Fruit fly (Drosophila melanogaster) whole organism, embryonic: Measurements from ENCODE around the gene ple.

ENCODE experiments used
- Atf3 ChIP-seq: fragments of 200-800 bp; sonication (Bioruptor generic); optimal IDR thresholded peaks from 3 replicates; lab custom pipeline; 2016; ENCODE audit warnings: missing biosample characterization, missing genetic modification characterization
- Bgb ChIP-seq: fragments of 200-800 bp; sonication (Bioruptor generic); IDR thresholded peaks from 2 replicates; pipeline ENCODE4 v1.3.6; 2022; ENCODE audit warnings: missing biosample characterization, missing genetic modification characterization; ENCODE audit not compliant: partially characterized antibody
- CG11456 ChIP-seq: fragments of 200-800 bp; sonication (Bioruptor generic); IDR thresholded peaks from 3 replicates; pipeline ENCODE4 v1.3.6; 2022; ENCODE audit warnings: missing biosample characterization, missing genetic modification characterization
- CG12104 ChIP-seq: fragments of 200-800 bp; sonication (Bioruptor generic); optimal IDR thresholded peaks from 3 replicates; lab custom pipeline; 2016; ENCODE audit warnings: missing biosample characterization, missing genetic modification characterization
- CG17186 ChIP-seq: fragments of 200-800 bp; sonication (Bioruptor generic); optimal IDR thresholded peaks from 3 replicates; lab custom pipeline; 2017; ENCODE audit warnings: missing biosample characterization, missing genetic modification reagents, missing genetic modification characterization
- CG17359 ChIP-seq: fragments of 200-800 bp; sonication (Bioruptor generic); optimal IDR thresholded peaks from 3 replicates; lab custom pipeline; 2018; ENCODE audit warnings: missing biosample characterization, mild to moderate bottlenecking, missing genetic modification characterization, moderate library complexity
- CG17829 ChIP-seq: fragments of 200-800 bp; optimal IDR thresholded peaks from 2 replicates; lab custom pipeline; 2019; ENCODE audit warnings: missing biosample characterization, mild to moderate bottlenecking, missing genetic modification characterization, moderate library complexity
- CG2116 ChIP-seq: fragments of 200-800 bp; sonication (Bioruptor generic); optimal IDR thresholded peaks from 3 replicates; lab custom pipeline; 2018; ENCODE audit warnings: missing biosample characterization, mild to moderate bottlenecking, missing genetic modification characterization
- CG2129 ChIP-seq: fragments of 200-800 bp; sonication (Bioruptor generic); IDR thresholded peaks from 2 replicates; pipeline ENCODE4 v1.3.6; 2022; ENCODE audit warnings: missing biosample characterization, missing genetic modification characterization; ENCODE audit not compliant: partially characterized antibody
- CG2712 ChIP-seq: fragments of 200-800 bp; optimal IDR thresholded peaks from 3 replicates; lab custom pipeline; 2019; ENCODE audit warnings: missing biosample characterization, mild to moderate bottlenecking, missing genetic modification characterization, moderate library complexity
- CG32532 ChIP-seq: fragments of 200-800 bp; sonication (Bioruptor generic); IDR thresholded peaks from 2 replicates; pipeline ENCODE4 v1.3.6; 2022; ENCODE audit warnings: missing biosample characterization, missing genetic modification characterization
- CG3847 ChIP-seq: fragments of 200-800 bp; sonication (Bioruptor generic); IDR thresholded peaks from 2 replicates; pipeline ENCODE4 v1.3.6; 2022; ENCODE audit warnings: missing biosample characterization, missing genetic modification characterization
- CG6683 ChIP-seq: fragments of 200-800 bp; sonication (Bioruptor generic); optimal IDR thresholded peaks from 2 replicates; lab custom pipeline; 2017; ENCODE audit warnings: missing biosample characterization, mild to moderate bottlenecking, missing genetic modification characterization, missing genetic modification reagents
- CG7963 ChIP-seq: fragments of 200-800 bp; sonication (Bioruptor generic); IDR thresholded peaks from 3 replicates; pipeline ENCODE4 v1.3.6; 2022; ENCODE audit warnings: missing biosample characterization, missing genetic modification characterization; ENCODE audit not compliant: partially characterized antibody
- E2f2 ChIP-seq: fragments of 200-800 bp; sonication (Bioruptor generic); IDR thresholded peaks from 2 replicates; pipeline ENCODE4 v1.3.6; 2022; ENCODE audit warnings: missing biosample characterization, missing genetic modification characterization
- HmgD ChIP-seq: fragments of 200-800 bp; sonication (Bioruptor generic); optimal IDR thresholded peaks from 3 replicates; lab custom pipeline; 2016; ENCODE audit warnings: missing biosample characterization, missing genetic modification characterization
- Hr78 ChIP-seq, 2 experiments: fragments of 200-800 bp in 1 of 2; fragments of >200 bp in 1 of 2; sonication (Bioruptor generic) in 1 of 2; optimal IDR thresholded peaks; 2 replicates each; lab custom pipeline; 2017 to 2019; ENCODE audit warnings: missing biosample characterization in 2 of 2, missing genetic modification characterization in 2 of 2, mild to moderate bottlenecking in 1 of 2, moderate library complexity in 1 of 2
- MBD-R2 ChIP-seq: fragments of 200-800 bp; sonication (Bioruptor generic); IDR thresholded peaks from 2 replicates; pipeline ENCODE4 v1.3.6; 2022; ENCODE audit warnings: missing biosample characterization, missing genetic modification characterization
- Neu2 ChIP-seq: fragments of 200-800 bp; sonication (Bioruptor generic); optimal IDR thresholded peaks from 3 replicates; lab custom pipeline; 2016; ENCODE audit warnings: missing biosample characterization, missing genetic modification characterization, borderline replicate concordance
- Sin3A ChIP-seq: fragments of >200 bp; optimal IDR thresholded peaks from 2 replicates; lab custom pipeline; 2018
- Stat92E ChIP-seq, 3 experiments: fragments of >200 bp in 2 of 3; fragments of 200-800 bp in 1 of 3; sonication (Bioruptor generic) in 1 of 3; optimal IDR thresholded peaks; 2 replicates each; lab custom pipeline; 2017 to 2019; ENCODE audit warnings: missing biosample characterization in 3 of 3, missing genetic modification characterization in 3 of 3, mild to moderate bottlenecking in 1 of 3, moderate library complexity in 1 of 3
- Trl ChIP-seq, 3 experiments: fragments of >200 bp in 2 of 3; fragments of 200-800 bp in 1 of 3; sonication (Bioruptor generic) in 1 of 3; optimal IDR thresholded peaks; 2 replicates in 1 of 3; 3 replicates in 2 of 3; lab custom pipeline; 2016 to 2017; ENCODE audit warnings: missing biosample characterization in 1 of 3, missing genetic modification characterization in 1 of 3
- amos ChIP-seq: fragments of 200-800 bp; sonication (Bioruptor generic); IDR thresholded peaks from 2 replicates; pipeline ENCODE4 v1.3.6; 2022; ENCODE audit warnings: missing biosample characterization, missing genetic modification characterization; ENCODE audit not compliant: partially characterized antibody
- bbx ChIP-seq: fragments of 200-800 bp; sonication (Bioruptor generic); IDR thresholded peaks from 2 replicates; pipeline ENCODE4 v1.3.6; 2022; ENCODE audit warnings: missing biosample characterization, missing genetic modification characterization; ENCODE audit not compliant: partially characterized antibody
- ci ChIP-seq: fragments of 200-800 bp; sonication (Bioruptor generic); IDR thresholded peaks from 3 replicates; pipeline ENCODE4 v1.3.6; 2022; ENCODE audit warnings: missing biosample characterization, missing genetic modification characterization
- crol ChIP-seq: fragments of 200-800 bp; sonication (Bioruptor generic); IDR thresholded peaks from 2 replicates; pipeline ENCODE4 v1.3.6; 2022; ENCODE audit warnings: missing biosample characterization, missing genetic modification characterization
- crp ChIP-seq, 2 experiments: fragments of 200-800 bp; sonication (Bioruptor generic); optimal IDR thresholded peaks; 2 replicates in 1 of 2; 3 replicates in 1 of 2; lab custom pipeline; 2017; ENCODE audit warnings: missing biosample characterization in 2 of 2, missing genetic modification characterization in 2 of 2, mild to moderate bottlenecking in 1 of 2, moderate library complexity in 1 of 2
- da ChIP-seq: fragments of 200-800 bp; sonication (Bioruptor generic); optimal IDR thresholded peaks from 2 replicates; lab custom pipeline; 2016; ENCODE audit warnings: missing biosample characterization, missing genetic modification characterization
- dmrt11E ChIP-seq: fragments of 200-800 bp; sonication (Bioruptor generic); optimal IDR thresholded peaks from 3 replicates; lab custom pipeline; 2018; ENCODE audit warnings: missing biosample characterization, mild to moderate bottlenecking, missing genetic modification characterization, moderate library complexity
- dysf ChIP-seq: fragments of 200-800 bp; sonication (Bioruptor generic); IDR thresholded peaks from 3 replicates; pipeline ENCODE4 v1.3.6; 2022; ENCODE audit warnings: missing biosample characterization, missing genetic modification characterization
- ewg ChIP-seq: fragments of 200-800 bp; sonication (Bioruptor generic); optimal IDR thresholded peaks from 3 replicates; lab custom pipeline; 2017; ENCODE audit warnings: mild to moderate bottlenecking, missing biosample characterization, missing genetic modification reagents, missing genetic modification characterization
- ftz-f1 ChIP-seq: fragments of 200-800 bp; sonication (Bioruptor generic); optimal IDR thresholded peaks from 2 replicates; lab custom pipeline; 2016; ENCODE audit warnings: missing biosample characterization, missing genetic modification characterization
- hbn ChIP-seq: fragments of 200-800 bp; sonication (Bioruptor generic); IDR thresholded peaks from 2 replicates; pipeline ENCODE4 v1.3.6; 2022; ENCODE audit warnings: missing biosample characterization, missing genetic modification characterization; ENCODE audit not compliant: partially characterized antibody
- her ChIP-seq: fragments of 200-800 bp; sonication (Bioruptor generic); optimal IDR thresholded peaks from 2 replicates; lab custom pipeline; 2016; ENCODE audit warnings: missing biosample characterization, missing genetic modification characterization
- psq ChIP-seq: fragments of 200-800 bp; sonication (Bioruptor generic); optimal IDR thresholded peaks from 2 replicates; lab custom pipeline; 2017; ENCODE audit warnings: missing biosample characterization, missing genetic modification characterization
- repo ChIP-seq: fragments of 200-800 bp; sonication (Bioruptor generic); optimal IDR thresholded peaks from 2 replicates; lab custom pipeline; 2016; ENCODE audit warnings: missing biosample characterization, missing genetic modification characterization
- rib ChIP-seq: fragments of 200-800 bp; sonication (Bioruptor generic); IDR thresholded peaks from 2 replicates; pipeline ENCODE4 v1.3.6; 2022; ENCODE audit warnings: missing biosample characterization, missing genetic modification characterization
- sd ChIP-seq: fragments of 200-800 bp; sonication (Bioruptor generic); optimal IDR thresholded peaks from 3 replicates; lab custom pipeline; 2018; ENCODE audit warnings: missing biosample characterization, mild to moderate bottlenecking, missing genetic modification characterization, moderate library complexity
- shn ChIP-seq: fragments of 200-800 bp; sonication (Bioruptor generic); optimal IDR thresholded peaks from 3 replicates; lab custom pipeline; 2016; ENCODE audit warnings: missing biosample characterization, missing genetic modification characterization
- slbo ChIP-seq: fragments of 200-800 bp; sonication (Bioruptor generic); IDR thresholded peaks from 2 replicates; pipeline ENCODE4 v1.3.6; 2022; ENCODE audit warnings: missing biosample characterization, missing genetic modification characterization
- sr ChIP-seq: fragments of 200-800 bp; sonication (Bioruptor generic); IDR thresholded peaks from 3 replicates; pipeline ENCODE4 v1.3.6; 2022; ENCODE audit warnings: missing biosample characterization, missing genetic modification characterization
- tll ChIP-seq, 2 experiments: fragments of 200-800 bp in 1 of 2; fragments of >200 bp in 1 of 2; sonication (Bioruptor generic) in 1 of 2; optimal IDR thresholded peaks; 2 replicates each; lab custom pipeline; 2017 to 2019; ENCODE audit warnings: missing biosample characterization in 2 of 2, missing genetic modification characterization in 2 of 2, mild to moderate bottlenecking in 1 of 2, moderate library complexity in 1 of 2
- twi ChIP-seq: fragments of 200-800 bp; optimal IDR thresholded peaks from 2 replicates; lab custom pipeline; 2019; ENCODE audit warnings: missing biosample characterization, mild to moderate bottlenecking, missing genetic modification characterization, moderate library complexity
- unc-4 ChIP-seq: fragments of 200-800 bp; sonication (Bioruptor generic); IDR thresholded peaks from 2 replicates; pipeline ENCODE4 v1.3.6; 2022; ENCODE audit warnings: missing biosample characterization, missing genetic modification characterization; ENCODE audit not compliant: partially characterized antibody
- vfl ChIP-seq: fragments of 200-800 bp; sonication (Bioruptor generic); optimal IDR thresholded peaks from 2 replicates; lab custom pipeline; 2016; ENCODE audit warnings: missing biosample characterization, missing genetic modification characterization
- vnd ChIP-seq: fragments of 200-800 bp; sonication (Bioruptor generic); IDR thresholded peaks from 3 replicates; pipeline ENCODE4 v1.3.6; 2022; ENCODE audit warnings: missing biosample characterization, missing genetic modification characterization; ENCODE audit not compliant: partially characterized antibody
- zf30C ChIP-seq: fragments of 200-800 bp; sonication (Bioruptor generic); optimal IDR thresholded peaks from 3 replicates; lab custom pipeline; 2018; ENCODE audit warnings: missing biosample characterization, mild to moderate bottlenecking, missing genetic modification characterization

Gene ple

dm6 chr3L:6742110-6742718 lies 22.9 kb upstream of the ple start (continued):
- TF ChIP-seq crp (GFP tag; optimal IDR thresholded peaks at IDR 0.05; lab: Kevin White, UChicago) (peak in 1 of 2 experiments; percentile 24), zf30C (GFP tag; lab: Kevin White, UChicago) (peak; percentile 50), unc-4 (0 out of 2 replicates have a peak, but pooled peaks have one; percentile 24), hbn (0 out of 2 replicates have a peak, but pooled peaks have one; percentile 17), sr (GFP tag; lab: Robert Waterston, UW) (peak; percentile 97), MBD-R2 (GFP tag; lab: Robert Waterston, UW) (peak; percentile 57), rib (GFP tag; lab: Robert Waterston, UW) (peak; percentile 78), CG17829 (tag; lab: Kevin White, UChicago) (peak; percentile 14), E2f2 (GFP tag; lab: Robert Waterston, UW) (peak; percentile 44; the same call in 1 of the 2 replicates), Neu2 (GFP tag; lab: Kevin White, UChicago) (peak; percentile 99), Hr78 (GFP tag; optimal IDR thresholded peaks at IDR 0.05; lab: Kevin White, UChicago) (peak in 1 of 2 experiments; percentile 99), ewg (GFP tag; lab: Kevin White, UChicago) (peak; percentile 99), CG6683 (GFP tag; lab: Kevin White, UChicago) (peak; percentile 2), vnd (peak; percentile 42; the same call in 1 of the 3 replicates), CG7963 (peak; percentile 43; the same call in 1 of the 3 replicates), ci (GFP tag; lab: Robert Waterston, UW) (peak; percentile 49; the same call in 2 of the 3 replicates), dmrt11E (no peak), shn (peak; percentile 3), tll (GFP tag; optimal IDR thresholded peaks at IDR 0.05; lab: Kevin White, UChicago) (peak; percentile 68 to 72), CG17359 (tag; lab: Kevin White, UChicago) (no peak), Trl (optimal IDR thresholded peaks at IDR 0.05; lab: Kevin White, UChicago) (no peak), Trl (GFP tag; optimal IDR thresholded peaks at IDR 0.05; lab: Kevin White, UChicago) (peak; percentile 3), twi (tag; lab: Kevin White, UChicago) (peak; percentile 100), dysf (GFP tag; lab: Robert Waterston, UW) (0 out of 3 replicates have a peak, but pooled peaks have one; percentile 16), Bgb (GFP tag; lab: Robert Waterston, UW) (peak; percentile 41; the same call in 1 of the 2 replicates), CG2129 (GFP tag; lab: Robert Waterston, UW) (no peak), slbo (GFP tag; lab: Robert Waterston, UW) (peak; percentile 35; the same call in 1 of the 2 replicates), CG2116 (peak; percentile 24), Sin3A (lab: Kevin White, UChicago) (peak; percentile 8), CG17186 (GFP tag; lab: Kevin White, UChicago) (peak; percentile 45), vfl (no peak), sd (tag; lab: Kevin White, UChicago) (peak; percentile 98), ftz-f1 (GFP tag; lab: Kevin White, UChicago) (peak; percentile 38), psq (GFP tag; lab: Kevin White, UChicago) (peak; percentile 99), da (GFP tag; lab: Kevin White, UChicago) (peak; percentile 56), CG11456 (GFP tag; lab: Robert Waterston, UW) (no peak), CG2712 (no peak), repo (GFP tag; lab: Kevin White, UChicago) (no peak), CG3847 (GFP tag; lab: Robert Waterston, UW) (peak; percentile 47), HmgD (GFP tag; lab: Kevin White, UChicago) (peak; percentile 56), CG12104 (GFP tag; lab: Kevin White, UChicago) (no peak), crol (GFP tag; lab: Robert Waterston, UW) (peak; percentile 93), amos (peak; percentile 39; the same call in 1 of the 2 replicates), her (GFP tag; lab: Kevin White, UChicago) (peak; percentile 6), Atf3 (no peak), Stat92E (GFP tag; optimal IDR thresholded peaks at IDR 0.05; lab: Kevin White, UChicago) (no peak), bbx (GFP tag; lab: Robert Waterston, UW) (0 out of 2 replicates have a peak, but pooled peaks have one; percentile 6), CG32532 (GFP tag; lab: Robert Waterston, UW) (peak; percentile 47; the same call in 1 of the 2 replicates)
